Fruit fly (Drosophila melanogaster) Kc167 (cell line): ENCODE results near the gene CG44006.

Experiments
- Myc ChIP-seq: fragments of >200 bp; optimal IDR thresholded peaks from 2 replicates; lab custom pipeline; 2017; ENCODE audit warnings: missing external identifiers
- Sin3A ChIP-seq: fragments of >200 bp; optimal IDR thresholded peaks from 2 replicates; lab custom pipeline; 2018; ENCODE audit warnings: missing external identifiers
- h ChIP-seq: fragments of >200 bp; optimal IDR thresholded peaks from 3 replicates; lab custom pipeline; 2018; ENCODE audit warnings: missing external identifiers
- insv ChIP-seq: fragments of >200 bp; optimal IDR thresholded peaks from 3 replicates; lab custom pipeline; 2018; ENCODE audit warnings: missing external identifiers
- psq ChIP-seq: fragments of >200 bp; optimal IDR thresholded peaks from 2 replicates; lab custom pipeline; 2017; ENCODE audit warnings: missing external identifiers
- ttk ChIP-seq: sonication (Bioruptor generic); optimal IDR thresholded peaks from 2 replicates; lab custom pipeline; 2017; ENCODE audit warnings: missing external identifiers

CG44006 gene

dm6 chr3L:18074988-18075387 lies 5.0 kb upstream of the CG44006 start:
- TF ChIP-seq Sin3A (lab: Kevin White, UChicago) = no peak
- TF ChIP-seq Myc (lab: Kevin White, UChicago) = no peak

dm6 chr3L:18073559-18074134 lies 3.7 kb upstream of the CG44006 start, which contains the start of gene CG44004:
CG44004 (minus strand) TSS chr3L:18073863.
- no peak for TF ChIP-seq insv (lab: Kevin White, UChicago)
- TF ChIP-seq psq (lab: Kevin White, UChicago) = no peak
- no peak for TF ChIP-seq Myc (lab: Kevin White, UChicago)
- TF ChIP-seq Sin3A (lab: Kevin White, UChicago) = no peak
- no peak for TF ChIP-seq ttk (lab: Kevin White, UChicago)

- no peak for TF ChIP-seq psq (lab: Kevin White, UChicago)
- no peak for TF ChIP-seq Myc (lab: Kevin White, UChicago)
- no peak for TF ChIP-seq h (lab: Kevin White, UChicago)
- TF ChIP-seq Sin3A (lab: Kevin White, UChicago) = no peak
- no peak for TF ChIP-seq insv (lab: Kevin White, UChicago)
- no peak for TF ChIP-seq ttk (lab: Kevin White, UChicago)
Measured at dm6 chr3L:18072023-18072422, 2.1 kb upstream of the CG44006 start, which contains the start of gene CG44005. CG44005 (minus strand) TSS chr3L:18072123.

dm6 chr3L:18064632-18065482 lies 5.1 kb downstream of the CG44006 start, which contains the start of gene Eip75B:
Eip75B (minus strand) TSS chr3L:18064696.
- TF ChIP-seq Myc (lab: Kevin White, UChicago) (no peak), h (lab: Kevin White, UChicago) (no peak), insv (lab: Kevin White, UChicago) (no peak), psq (lab: Kevin White, UChicago) (no peak), ttk (lab: Kevin White, UChicago) (no peak)

- TF ChIP-seq psq (lab: Kevin White, UChicago) (no peak), ttk (lab: Kevin White, UChicago) (no peak), insv (lab: Kevin White, UChicago) (no peak), Sin3A (lab: Kevin White, UChicago) (no peak), Myc (lab: Kevin White, UChicago) (no peak), h (lab: Kevin White, UChicago) (no peak)
Measured at dm6 chr3L:18062959-18063510, 6.9 kb downstream of the CG44006 start.

- no peak for TF ChIP-seq Myc (lab: Kevin White, UChicago)
- TF ChIP-seq insv (lab: Kevin White, UChicago) = no peak
- no peak for TF ChIP-seq ttk (lab: Kevin White, UChicago)
- TF ChIP-seq psq (lab: Kevin White, UChicago) = no peak
- no peak for TF ChIP-seq h (lab: Kevin White, UChicago)
- no peak for TF ChIP-seq Sin3A (lab: Kevin White, UChicago)
Measured at dm6 chr3L:18061713-18062365, 8.1 kb downstream of the CG44006 start.

dm6 chr3L:18061240-18061639 lies 8.7 kb downstream of the CG44006 start:
- no peak for TF ChIP-seq insv (lab: Kevin White, UChicago)
- TF ChIP-seq Sin3A (lab: Kevin White, UChicago) = no peak
- TF ChIP-seq h (lab: Kevin White, UChicago) = no peak
- TF ChIP-seq ttk (lab: Kevin White, UChicago) = no peak
- TF ChIP-seq Myc (lab: Kevin White, UChicago) = no peak
- no peak for TF ChIP-seq psq (lab: Kevin White, UChicago)

- no peak for TF ChIP-seq ttk (lab: Kevin White, UChicago)
- no peak for TF ChIP-seq psq (lab: Kevin White, UChicago)
- TF ChIP-seq Sin3A (lab: Kevin White, UChicago) = no peak
- no peak for TF ChIP-seq Myc (lab: Kevin White, UChicago)
- TF ChIP-seq h (lab: Kevin White, UChicago) = no peak
- no peak for TF ChIP-seq insv (lab: Kevin White, UChicago)
Measured at dm6 chr3L:18057752-18058518, 12.0 kb downstream of the CG44006 start.

dm6 chr3L:18057033-18057432 lies 12.9 kb downstream of the CG44006 start:
- TF ChIP-seq Myc (lab: Kevin White, UChicago) = no peak
- TF ChIP-seq Sin3A (lab: Kevin White, UChicago) = no peak
- TF ChIP-seq ttk (lab: Kevin White, UChicago) = no peak
- TF ChIP-seq psq (lab: Kevin White, UChicago) = no peak
- no peak for TF ChIP-seq insv (lab: Kevin White, UChicago)
- TF ChIP-seq h (lab: Kevin White, UChicago) = no peak

- TF ChIP-seq insv (lab: Kevin White, UChicago) (no peak), Myc (lab: Kevin White, UChicago) (no peak), Sin3A (lab: Kevin White, UChicago) (no peak), ttk (lab: Kevin White, UChicago) (no peak), h (lab: Kevin White, UChicago) (no peak), psq (lab: Kevin White, UChicago) (no peak)
Measured at dm6 chr3L:18046590-18047158, 23.3 kb downstream of the CG44006 start.
